Worm (Caenorhabditis elegans) whole organism, L4/young adult: Measurements from ENCODE around the gene K05F1.9.

ENCODE experiments used
- W03F9.2 ChIP-seq: fragments of 150-350 bp; optimal IDR thresholded peaks from 2 replicates; lab custom pipeline; 2014; ENCODE audit warnings: missing biosample characterization, missing genetic modification characterization
- dao-5 ChIP-seq: sonication (generic microtip); optimal IDR thresholded peaks from 2 replicates; lab custom pipeline; 2016; ENCODE audit warnings: missing genotype, missing genetic modification characterization, moderate library complexity, missing compliant biosample characterization
- him-1 ChIP-seq: sonication (generic microtip); optimal IDR thresholded peaks from 2 replicates; lab custom pipeline; 2016; ENCODE audit warnings: missing genotype, missing genetic modification reagents, missing genetic modification characterization, missing compliant biosample characterization

DNA sequence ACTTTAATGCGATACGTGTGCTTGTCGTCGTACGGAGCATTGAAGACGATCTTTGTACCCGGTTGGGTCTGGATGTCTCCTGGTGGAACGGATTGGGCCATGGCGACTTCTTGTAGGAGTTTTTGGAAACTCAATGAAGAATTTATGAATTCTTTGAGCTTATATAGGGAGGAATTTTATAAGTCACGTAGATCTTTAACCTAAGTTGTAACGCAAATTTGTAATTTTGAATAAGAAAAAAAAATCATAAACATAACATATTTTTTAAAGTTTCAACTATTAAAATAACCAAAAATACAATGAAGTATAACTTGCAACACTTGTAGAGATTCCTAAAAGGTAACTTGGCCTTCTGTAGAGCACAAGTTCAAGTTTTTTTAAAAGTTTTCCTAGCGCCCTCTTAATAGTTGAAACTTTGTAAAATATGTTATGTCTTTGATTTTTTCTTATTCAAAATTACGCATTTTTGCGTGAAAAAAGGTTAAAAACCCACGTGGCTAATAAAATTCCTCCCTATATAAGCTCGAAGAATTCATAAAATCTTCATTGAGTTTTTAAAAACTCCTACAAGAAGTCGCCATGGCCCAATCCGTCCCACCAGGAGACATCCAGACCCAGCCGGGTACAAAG is 3.5 kb downstream of the K05F1.9 start, which contains the start of the genes msp-63 and msp-142:
- TF ChIP-seq dao-5 (tag; lab: Kevin White, UChicago) (no peak), him-1 (tag; lab: Kevin White, UChicago) (no peak), W03F9.2 (no peak)
